Comparison of ENCODE assay signal across 2 worm cellular contexts in the genomic region with DNA sequence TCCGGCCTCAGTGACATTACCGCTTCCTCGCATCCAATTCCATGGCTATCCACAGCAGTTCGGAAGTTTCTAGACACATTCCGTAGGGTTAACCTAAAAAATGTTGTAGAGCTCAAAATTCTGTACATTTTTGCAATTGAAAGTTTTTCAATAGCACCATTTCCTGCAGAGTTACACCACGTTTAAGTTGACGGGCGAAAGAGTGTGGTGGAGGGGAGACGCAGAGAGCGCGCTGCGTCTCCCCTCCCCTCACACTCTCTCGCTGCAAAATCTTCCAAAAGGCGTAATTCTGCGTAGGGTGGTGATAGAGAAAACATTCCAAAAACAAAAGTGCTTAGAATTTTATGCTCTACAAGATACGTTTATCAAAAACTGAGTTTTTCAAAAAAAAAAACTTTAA.
TF ChIP-seq lines count a peak whose summit lies in the region.

No protein-coding gene starts in this region.

TF ChIP-seq in whole organism, L1 larva, 84 proteins besides CTCF, POLR2A, EP300 and RAD21:
- TF ChIP-seq hpl-2 (GFP tag; optimal IDR thresholded peaks at IDR 0.05; lab: Kevin White, UChicago) (no peak), vab-15 (tag; optimal IDR thresholded peaks at IDR 0.05; lab: Kevin White, UChicago) (no peak), nhr-85 (tag; lab: Kevin White, UChicago) (peak; percentile 59), nhr-71 (tag; optimal IDR thresholded peaks at IDR 0.05; lab: Kevin White, UChicago) (no peak)

TF ChIP-seq in whole organism, young adult, 124 proteins besides CTCF, POLR2A, EP300 and RAD21:
- TF ChIP-seq let-526 (GFP tag; IDR thresholded peaks at IDR 0.05; lab: Robert Waterston, UW) (no peak), hmg-1.2 (GFP tag; IDR thresholded peaks at IDR 0.05; lab: Robert Waterston, UW) (peak; percentile 78), nfyb-1 (GFP tag; IDR thresholded peaks at IDR 0.05; lab: Robert Waterston, UW) (no peak), attf-5 (GFP tag; optimal IDR thresholded peaks at IDR 0.05; lab: Kevin White, UChicago) (no peak)
TF ChIP-seq in whole organism, young adult: peak in this region for 1.
